Worm (Caenorhabditis elegans): ENCODE data around the gene T04A8.8.

Gene T04A8.8

DNA sequence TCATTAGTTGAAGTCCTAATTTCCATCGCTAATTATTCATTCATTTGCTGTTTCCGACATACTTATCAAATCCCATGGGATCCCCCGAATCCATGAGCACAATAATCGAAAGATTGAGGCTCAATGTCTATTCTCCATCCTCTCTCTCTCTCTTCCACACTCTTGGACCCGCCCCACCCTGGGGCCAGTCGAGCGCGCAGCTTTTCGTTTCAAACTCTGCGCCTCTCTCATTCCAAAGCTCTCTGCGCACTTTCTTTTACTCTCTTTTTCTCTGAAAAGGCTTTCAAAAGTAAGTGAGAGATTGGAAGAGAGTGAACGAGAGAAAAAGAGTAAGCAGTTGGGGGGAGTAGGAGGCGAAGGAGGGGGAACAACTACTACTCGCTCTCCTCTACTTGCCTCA, 28.0 kb downstream of the T04A8.8 start, which contains the start of gene acy-1 (continued):
- TF ChIP-seq sma-9 (GFP tag; optimal IDR thresholded peaks at IDR 0.05) (peak; percentile 67), sma-9 (tag; optimal IDR thresholded peaks at IDR 0.05) (no peak), alr-1 (tag; optimal IDR thresholded peaks at IDR 0.05) (no peak), lin-39 (tag; optimal IDR thresholded peaks at IDR 0.05) (no peak), unc-39 (tag; optimal IDR thresholded peaks at IDR 0.05) (no peak), sem-4 (tag; optimal IDR thresholded peaks at IDR 0.05) (peak; percentile 81), zag-1 (tag; optimal IDR thresholded peaks at IDR 0.05) (peak; percentile 77), nhr-77 (tag; optimal IDR thresholded peaks at IDR 0.05) (no peak), ztf-1 (GFP tag; conservative IDR thresholded peaks at IDR 0.05) (no peak)

DNA sequence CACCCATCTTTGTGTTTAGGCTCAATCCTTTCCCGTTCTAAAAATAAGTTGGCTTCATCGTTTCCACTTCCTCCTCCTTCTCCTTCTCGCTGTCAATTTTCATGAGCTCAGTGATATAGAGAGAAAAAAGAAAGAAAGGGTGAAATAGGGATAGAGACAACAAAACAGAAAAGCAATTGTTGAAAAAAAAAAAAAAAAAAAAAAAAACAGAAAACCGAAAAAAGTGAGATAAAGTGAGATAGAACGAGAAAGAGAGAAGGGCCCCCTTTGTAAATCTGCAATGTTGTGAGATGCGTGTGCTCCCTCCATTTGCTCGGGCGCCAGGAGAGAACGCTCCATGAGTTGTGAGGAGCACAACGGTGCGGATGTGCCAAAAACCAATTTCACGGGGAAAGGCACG, 30.1 kb downstream of the T04A8.8 start:
- peak in 1 of 2 experiments; percentile 35 for TF ChIP-seq lsy-2 (tag; optimal IDR thresholded peaks at IDR 0.05)
- peak; percentile 54 for TF ChIP-seq unc-55 (GFP tag; optimal IDR thresholded peaks at IDR 0.05)
- peak; percentile 29 for TF ChIP-seq F13H6.1 (tag; optimal IDR thresholded peaks at IDR 0.05)
- peak; percentile 26 for TF ChIP-seq sma-9 (GFP tag; optimal IDR thresholded peaks at IDR 0.05)
- TF ChIP-seq sma-9 (tag; optimal IDR thresholded peaks at IDR 0.05) = no peak
- peak; percentile 77 for TF ChIP-seq C34F6.9 (tag; optimal IDR thresholded peaks at IDR 0.05)
- TF ChIP-seq elt-1 (tag; optimal IDR thresholded peaks at IDR 0.05) = no peak

DNA sequence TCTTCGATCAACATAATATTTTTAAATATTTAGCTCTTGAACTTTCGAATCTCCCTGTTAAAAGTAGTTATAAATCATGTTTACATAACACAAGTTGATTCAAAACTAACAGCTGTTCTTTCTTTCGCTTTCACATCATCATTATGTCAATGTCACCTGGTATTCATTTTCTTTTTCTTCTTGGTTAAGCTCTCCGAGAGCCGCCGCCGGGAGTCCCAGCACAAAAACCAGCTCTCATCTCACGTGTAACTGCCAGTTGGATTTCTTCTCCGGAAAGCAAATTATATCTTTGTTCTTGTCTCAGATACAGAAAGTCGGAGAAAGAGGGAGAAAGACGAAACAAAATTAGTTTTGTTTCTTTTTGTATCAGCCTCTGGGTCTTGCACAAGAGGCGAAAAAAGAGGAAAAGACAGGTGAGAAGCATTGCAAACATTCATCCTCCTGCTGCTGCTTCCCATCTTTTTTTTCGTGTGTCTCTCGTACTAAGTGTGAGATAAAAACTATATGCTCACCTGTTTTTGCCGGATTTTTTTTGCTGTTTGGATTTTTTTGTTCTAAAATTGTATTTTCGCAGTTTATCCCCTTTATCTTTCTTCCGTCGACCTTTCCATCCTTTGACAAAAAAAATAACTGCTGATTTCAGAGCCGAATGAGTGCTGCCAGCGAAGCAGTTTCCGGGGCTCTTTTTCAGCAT, 37.6 kb downstream of the T04A8.8 start, which contains the start of gene F17C8.3:
Gene F17C8.3 (plus strand): TSS at position 644 of the 694 bp plus-strand sequence.
- TF ChIP-seq mab-5 (tag; optimal IDR thresholded peaks at IDR 0.05) (peak; percentile 32), snpc-4 (tag; optimal IDR thresholded peaks at IDR 0.05) (no peak), nhr-129 (tag; optimal IDR thresholded peaks at IDR 0.05) (peak; percentile 15), F13H6.1 (tag; optimal IDR thresholded peaks at IDR 0.05) (peak; percentile 73), unc-39 (tag; optimal IDR thresholded peaks at IDR 0.05) (no peak), C34F6.9 (tag; optimal IDR thresholded peaks at IDR 0.05) (peak; percentile 47), sma-9 (GFP tag; optimal IDR thresholded peaks at IDR 0.05) (peak; percentile 56), sma-9 (tag; optimal IDR thresholded peaks at IDR 0.05) (no peak), ztf-1 (GFP tag; conservative IDR thresholded peaks at IDR 0.05) (no peak), ceh-16 (tag; optimal IDR thresholded peaks at IDR 0.05) (no peak), lsy-2 (tag; optimal IDR thresholded peaks at IDR 0.05) (peak in 1 of 2 experiments; percentile 56)

ce11 chrIII:4734056-4734455, 40.3 kb downstream of the T04A8.8 start, which contains the start of gene F17C8.9:
F17C8.9 (plus strand) TSS chrIII:4734356.
- TF ChIP-seq ceh-82 (tag; optimal IDR thresholded peaks at IDR 0.05) (no peak), fos-1 (tag; optimal IDR thresholded peaks at IDR 0.05) (no peak), ztf-11 (tag; optimal IDR thresholded peaks at IDR 0.05) (no peak), nhr-237 (tag; optimal IDR thresholded peaks at IDR 0.05) (no peak), dmd-4 (tag; optimal IDR thresholded peaks at IDR 0.05) (no peak), nhr-6 (tag; optimal IDR thresholded peaks at IDR 0.05) (no peak), sma-3 (GFP tag; optimal IDR thresholded peaks at IDR 0.05) (no peak), nhr-25 (tag; optimal IDR thresholded peaks at IDR 0.05) (no peak), elt-1 (tag; optimal IDR thresholded peaks at IDR 0.05) (no peak), C34F6.9 (tag; optimal IDR thresholded peaks at IDR 0.05) (no peak), unc-39 (tag; optimal IDR thresholded peaks at IDR 0.05) (no peak), alr-1 (tag; optimal IDR thresholded peaks at IDR 0.05) (no peak), crh-2 (tag; optimal IDR thresholded peaks at IDR 0.05) (no peak), gmeb-1 (tag; optimal IDR thresholded peaks at IDR 0.05) (no peak)

DNA sequence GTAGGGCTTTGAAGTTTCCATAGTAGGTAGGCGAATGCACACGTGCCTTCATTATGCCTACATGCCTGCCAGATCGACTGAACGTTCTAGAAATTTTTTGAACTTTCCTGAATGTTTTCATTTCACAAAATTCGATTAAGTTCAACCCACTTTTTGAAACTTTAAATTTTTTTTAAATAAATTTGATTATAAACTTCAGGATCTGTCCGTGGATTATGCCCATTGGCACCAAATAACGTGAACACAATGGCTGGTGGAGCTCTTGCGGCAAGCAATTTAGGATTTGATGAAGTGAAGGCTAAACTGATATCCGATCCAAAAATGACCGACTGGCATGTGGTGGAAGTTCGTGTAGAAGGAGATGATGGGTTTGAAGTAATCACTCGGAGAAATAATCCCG, 41.6 kb downstream of the T04A8.8 start, which contains the start of gene F17C8.7:
Gene F17C8.7 (plus strand): TSS at position 301 of the 400 bp plus-strand sequence.
- TF ChIP-seq R02D3.7 (tag; optimal IDR thresholded peaks at IDR 0.05) = no peak
- no peak for TF ChIP-seq nhr-237 (tag; optimal IDR thresholded peaks at IDR 0.05)
- no peak for TF ChIP-seq elt-1 (tag; optimal IDR thresholded peaks at IDR 0.05)
- TF ChIP-seq unc-62 (GFP tag; optimal IDR thresholded peaks at IDR 0.05) = no peak
- TF ChIP-seq elt-3 (tag; optimal IDR thresholded peaks at IDR 0.05) = no peak
- no peak for TF ChIP-seq gmeb-1 (tag; optimal IDR thresholded peaks at IDR 0.05)

- TF ChIP-seq ztf-11 (tag; optimal IDR thresholded peaks at IDR 0.05) (no peak), elt-3 (tag; optimal IDR thresholded peaks at IDR 0.05) (no peak), nhr-25 (tag; optimal IDR thresholded peaks at IDR 0.05) (no peak), dmd-4 (tag; optimal IDR thresholded peaks at IDR 0.05) (no peak), mdl-1 (tag; optimal IDR thresholded peaks at IDR 0.05) (no peak), nhr-11 (tag; optimal IDR thresholded peaks at IDR 0.05) (no peak), C34F6.9 (tag; optimal IDR thresholded peaks at IDR 0.05) (no peak), crh-2 (tag; optimal IDR thresholded peaks at IDR 0.05) (no peak), ztf-4 (tag; optimal IDR thresholded peaks at IDR 0.05) (no peak), sma-9 (GFP tag; optimal IDR thresholded peaks at IDR 0.05) (no peak), sma-9 (tag; optimal IDR thresholded peaks at IDR 0.05) (no peak), R02D3.7 (tag; optimal IDR thresholded peaks at IDR 0.05) (no peak), ceh-16 (tag; optimal IDR thresholded peaks at IDR 0.05) (no peak)
Measured at ce11 chrIII:4739975-4740374, 46.2 kb downstream of the T04A8.8 start, which contains the start of gene ras-2. ras-2 (minus strand) TSS chrIII:4740075.
